Worm (Caenorhabditis elegans) whole organism, L3 larva: ENCODE measurements around the gene C50H11.8.

ENCODE experiments used
- elt-3 ChIP-seq, 3 experiments: fragments of 150-350 bp in 1 of 3; sonication (generic microtip) in 2 of 3; optimal IDR thresholded peaks; 2 replicates in 2 of 3; 4 replicates in 1 of 3; lab custom pipeline; 2014 to 2017; ENCODE audit warnings: missing biosample characterization in 3 of 3, missing genetic modification characterization in 3 of 3
- fkh-10 ChIP-seq: sonication (generic microtip); optimal IDR thresholded peaks from 2 replicates; lab custom pipeline; 2017; ENCODE audit warnings: missing biosample characterization, missing genetic modification reagents, missing genetic modification characterization
- mdl-1 ChIP-seq: fragments of 150-350 bp; optimal IDR thresholded peaks from 2 replicates; lab custom pipeline; 2014; ENCODE audit warnings: missing biosample characterization, missing genetic modification characterization
- nhr-12 ChIP-seq: fragments of 150-350 bp; optimal IDR thresholded peaks from 2 replicates; lab custom pipeline; 2014; ENCODE audit warnings: missing biosample characterization, missing genetic modification characterization
- nhr-67 ChIP-seq: fragments of 150-350 bp; optimal IDR thresholded peaks from 2 replicates; lab custom pipeline; 2014; ENCODE audit warnings: missing biosample characterization, missing genetic modification characterization
- skn-1 ChIP-seq: fragments of 150-350 bp; optimal IDR thresholded peaks from 2 replicates; lab custom pipeline; 2014; ENCODE audit warnings: missing biosample characterization, missing genetic modification characterization
- snpc-4 ChIP-seq: fragments of 150-350 bp; optimal IDR thresholded peaks from 2 replicates; lab custom pipeline; 2014; ENCODE audit warnings: missing biosample characterization, missing genetic modification characterization
- unc-39 ChIP-seq: sonication (generic microtip); optimal IDR thresholded peaks from 4 replicates; lab custom pipeline; 2017; ENCODE audit warnings: missing biosample characterization, missing genetic modification characterization

DNA sequence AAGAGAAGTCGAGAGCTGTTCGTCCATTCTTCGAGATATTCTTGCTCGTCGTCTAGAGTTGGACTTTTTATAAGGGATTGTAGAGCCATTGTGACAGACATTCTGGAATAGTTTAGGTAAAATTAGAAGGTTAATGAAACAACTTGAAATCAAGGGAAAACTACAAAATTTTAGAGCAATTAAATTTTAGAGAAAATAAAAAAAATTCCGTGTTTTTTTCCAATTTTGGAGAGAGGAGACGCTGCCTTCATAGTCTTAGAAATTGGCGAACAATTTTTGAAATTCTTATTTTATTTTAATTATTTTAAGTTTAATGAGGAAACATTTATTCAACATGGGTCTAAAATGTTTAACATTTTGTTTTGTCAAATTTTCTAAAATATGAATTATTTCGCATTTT, 17.2 kb downstream of the C50H11.8 start, which contains the start of gene C50H11.13:
- no peak for TF ChIP-seq unc-39 (tag; lab: Kevin White, UChicago)
- no peak for TF ChIP-seq elt-3 (tag; optimal IDR thresholded peaks at IDR 0.05; lab: Kevin White, UChicago)
- TF ChIP-seq skn-1 (tag; lab: Kevin White, UChicago): no peak
- TF ChIP-seq nhr-12: no peak
- no peak for TF ChIP-seq snpc-4 (tag; lab: Kevin White, UChicago)
- TF ChIP-seq mdl-1: no peak
- TF ChIP-seq nhr-67 (tag; lab: Kevin White, UChicago): no peak
- TF ChIP-seq fkh-10 (GFP tag; lab: Kevin White, UChicago): no peak
